Worm (Caenorhabditis elegans): ENCODE results near the gene F21D5.5.

DNA sequence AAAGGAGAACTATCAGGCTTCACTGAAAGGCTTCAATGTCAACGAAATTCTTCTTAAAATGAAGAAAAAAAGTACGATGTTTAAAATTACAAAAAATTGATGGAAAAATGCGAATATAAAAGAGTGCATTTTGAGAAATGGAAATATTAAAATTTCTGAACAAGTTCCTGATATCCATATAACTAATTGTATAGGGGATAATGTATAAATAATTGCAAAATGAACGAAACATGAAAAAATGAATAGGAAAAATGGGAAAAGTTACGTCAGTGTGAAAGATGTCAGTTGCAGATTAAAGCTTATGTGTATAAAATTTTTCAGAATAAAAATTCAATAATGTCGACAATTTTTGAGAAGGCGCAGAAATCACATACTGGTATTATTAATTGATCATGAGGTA lies 31.1 kb downstream of the F21D5.5 start:
- no peak for TF ChIP-seq sdc-2 (tag; optimal IDR thresholded peaks at IDR 0.05)
- no peak for TF ChIP-seq rnt-1 (tag; optimal IDR thresholded peaks at IDR 0.05)
- TF ChIP-seq ceh-34 (tag; optimal IDR thresholded peaks at IDR 0.05), result no peak
- TF ChIP-seq F13H6.1 (tag; optimal IDR thresholded peaks at IDR 0.05), result no peak
- no peak for TF ChIP-seq pha-4 (tag; optimal IDR thresholded peaks at IDR 0.05)
- TF ChIP-seq ceh-30 (tag; optimal IDR thresholded peaks at IDR 0.05), result no peak
- TF ChIP-seq eyg-1 (tag; optimal IDR thresholded peaks at IDR 0.05), result no peak
- TF ChIP-seq sox-4 (tag; optimal IDR thresholded peaks at IDR 0.05), result no peak
- no peak for TF ChIP-seq pax-1 (tag; optimal IDR thresholded peaks at IDR 0.05)
- TF ChIP-seq elt-2 (tag; optimal IDR thresholded peaks at IDR 0.05), result no peak
- TF ChIP-seq odd-2 (tag; optimal IDR thresholded peaks at IDR 0.05), result no peak
- TF ChIP-seq ama-1 (optimal IDR thresholded peaks at IDR 0.05), result no peak
- no peak for TF ChIP-seq nhr-11 (tag; optimal IDR thresholded peaks at IDR 0.05)

All from whole organism, late embryonic.